Worm (Caenorhabditis elegans) whole organism, L3 larva: ENCODE data around the gene gpla-1.

Experiments
- skn-1 ChIP-seq: fragments of 150-350 bp; optimal IDR thresholded peaks from 2 replicates; lab custom pipeline; 2014; ENCODE audit warnings: missing biosample characterization, missing genetic modification characterization
- unc-62 ChIP-seq: fragments of 150-350 bp; sonication (generic microtip); optimal IDR thresholded peaks from 4 replicates; lab custom pipeline; 2014; ENCODE audit warnings: missing biosample characterization, missing genetic modification reagents, missing genetic modification characterization
- ztf-11 ChIP-seq: fragments of 150-350 bp; optimal IDR thresholded peaks from 2 replicates; lab custom pipeline; 2014; ENCODE audit warnings: missing biosample characterization, missing genetic modification characterization

ce11 chrV:11919639-11920038 is 18.0 kb downstream of the gpla-1 start:
- TF ChIP-seq unc-62 (GFP tag; lab: Kevin White, UChicago) (no peak), ztf-11 (tag; lab: Kevin White, UChicago) (no peak), skn-1 (no peak)
